Fruit fly (Drosophila melanogaster) whole organism, embryonic: Measurements from ENCODE around the gene msps.
A peak's percentile ranks its signal among the peaks of the same experiment; 100 is the strongest.

Experiments
- ATbp ChIP-seq: fragments of 200-800 bp; sonication (Bioruptor generic); optimal IDR thresholded peaks from 2 replicates; lab custom pipeline; 2017; ENCODE audit warnings: missing biosample characterization, mild to moderate bottlenecking, missing genetic modification characterization, missing genetic modification reagents
- CG10654 ChIP-seq: fragments of 200-800 bp; sonication (Bioruptor generic); optimal IDR thresholded peaks from 2 replicates; lab custom pipeline; 2016; ENCODE audit warnings: missing biosample characterization, missing genetic modification characterization
- CG10979 ChIP-seq: fragments of 200-800 bp; sonication (Bioruptor generic); optimal IDR thresholded peaks from 2 replicates; lab custom pipeline; 2018; ENCODE audit warnings: missing biosample characterization, mild to moderate bottlenecking, missing genetic modification characterization, moderate library complexity
- CG14667 ChIP-seq: fragments of 200-800 bp; sonication (Bioruptor generic); IDR thresholded peaks from 2 replicates; pipeline ENCODE4 v1.3.6; 2022; ENCODE audit warnings: missing biosample characterization, missing genetic modification characterization
- CG15479 ChIP-seq: fragments of 200-800 bp; sonication (Bioruptor generic); optimal IDR thresholded peaks from 3 replicates; lab custom pipeline; 2019; ENCODE audit warnings: missing biosample characterization, mild to moderate bottlenecking, missing genetic modification characterization, moderate library complexity
- CG15696 ChIP-seq: fragments of 200-800 bp; sonication (Bioruptor generic); optimal IDR thresholded peaks from 2 replicates; lab custom pipeline; 2019; ENCODE audit warnings: missing biosample characterization, mild to moderate bottlenecking, missing genetic modification characterization, moderate library complexity
- CG1603 ChIP-seq: fragments of 200-800 bp; sonication (Bioruptor generic); optimal IDR thresholded peaks from 2 replicates; lab custom pipeline; 2019; ENCODE audit warnings: missing biosample characterization, mild to moderate bottlenecking, missing genetic modification characterization, moderate library complexity
- CG17328 ChIP-seq: fragments of 200-800 bp; sonication (Bioruptor generic); IDR thresholded peaks from 2 replicates; pipeline ENCODE4 v1.3.6; 2022; ENCODE audit warnings: missing biosample characterization, missing genetic modification characterization
- CG17912 ChIP-seq: fragments of 200-800 bp; sonication (Bioruptor generic); optimal IDR thresholded peaks from 2 replicates; lab custom pipeline; 2018; ENCODE audit warnings: missing biosample characterization, mild to moderate bottlenecking, missing genetic modification characterization
- CG2116 ChIP-seq: fragments of 200-800 bp; sonication (Bioruptor generic); optimal IDR thresholded peaks from 3 replicates; lab custom pipeline; 2018; ENCODE audit warnings: missing biosample characterization, mild to moderate bottlenecking, missing genetic modification characterization
- CG31365 ChIP-seq: fragments of 200-800 bp; sonication (Bioruptor generic); optimal IDR thresholded peaks from 2 replicates; lab custom pipeline; 2018; ENCODE audit warnings: missing biosample characterization, mild to moderate bottlenecking, missing genetic modification characterization
- CG33213 ChIP-seq: fragments of 200-800 bp; sonication (Bioruptor generic); optimal IDR thresholded peaks from 3 replicates; lab custom pipeline; 2016; ENCODE audit warnings: missing biosample characterization, missing genetic modification characterization
- CG4360 ChIP-seq: fragments of 200-800 bp; sonication (Bioruptor generic); IDR thresholded peaks from 2 replicates; pipeline ENCODE4 v1.3.6; 2022; ENCODE audit warnings: missing biosample characterization, missing genetic modification characterization
- CG6272 ChIP-seq: fragments of 200-800 bp; sonication (Bioruptor generic); IDR thresholded peaks from 2 replicates; pipeline ENCODE4 v1.3.6; 2022; ENCODE audit warnings: missing biosample characterization, missing genetic modification characterization
- CG6689 ChIP-seq: fragments of 200-800 bp; sonication (Bioruptor generic); IDR thresholded peaks from 2 replicates; pipeline ENCODE4 v1.3.6; 2022; ENCODE audit warnings: missing biosample characterization, missing genetic modification characterization
- CG6791 ChIP-seq: fragments of 200-800 bp; sonication (Bioruptor generic); IDR thresholded peaks from 3 replicates; pipeline ENCODE4 v1.3.6; 2022; ENCODE audit warnings: missing biosample characterization, missing genetic modification characterization; ENCODE audit not compliant: partially characterized antibody
- CG7357 ChIP-seq: fragments of 200-800 bp; sonication (Bioruptor generic); IDR thresholded peaks from 3 replicates; pipeline ENCODE4 v1.3.6; 2022; ENCODE audit warnings: missing biosample characterization, missing genetic modification characterization
- CG7786 ChIP-seq: fragments of 200-800 bp; sonication (Bioruptor generic); optimal IDR thresholded peaks from 2 replicates; lab custom pipeline; 2016; ENCODE audit warnings: missing biosample characterization, missing genetic modification characterization
- CG7987 ChIP-seq: fragments of 200-800 bp; sonication (Bioruptor generic); optimal IDR thresholded peaks from 2 replicates; lab custom pipeline; 2018; ENCODE audit warnings: missing biosample characterization, mild to moderate bottlenecking, missing genetic modification characterization, moderate library complexity
- CkIIα-i1 ChIP-seq: fragments of 200-800 bp; sonication (Bioruptor generic); IDR thresholded peaks from 2 replicates; pipeline ENCODE4 v1.3.6; 2022; ENCODE audit warnings: missing biosample characterization, missing genetic modification characterization
- Ets65A ChIP-seq: fragments of 200-800 bp; sonication (Bioruptor generic); peaks from one replicate; lab custom pipeline; 2016; ENCODE audit warnings: missing biosample characterization, missing genetic modification characterization
- Fer2 ChIP-seq: fragments of 200-800 bp; sonication (Bioruptor generic); optimal IDR thresholded peaks from 2 replicates; lab custom pipeline; 2018; ENCODE audit warnings: missing biosample characterization, mild to moderate bottlenecking, missing genetic modification characterization, moderate library complexity
- Hey ChIP-seq: fragments of 200-800 bp; sonication (Bioruptor generic); optimal IDR thresholded peaks from 3 replicates; lab custom pipeline; 2018; ENCODE audit warnings: missing biosample characterization, mild to moderate bottlenecking, missing genetic modification characterization
- Hmx ChIP-seq: fragments of 200-800 bp; sonication (Bioruptor generic); optimal IDR thresholded peaks from 2 replicates; lab custom pipeline; 2016; ENCODE audit warnings: missing biosample characterization, missing genetic modification characterization
- Hr78 ChIP-seq, 2 experiments: fragments of 200-800 bp in 1 of 2; fragments of >200 bp in 1 of 2; sonication (Bioruptor generic) in 1 of 2; optimal IDR thresholded peaks; 2 replicates each; lab custom pipeline; 2017 to 2019; ENCODE audit warnings: missing biosample characterization in 2 of 2, missing genetic modification characterization in 2 of 2, mild to moderate bottlenecking in 1 of 2, moderate library complexity in 1 of 2
- Max ChIP-seq: fragments of 200-800 bp; sonication (Bioruptor generic); optimal IDR thresholded peaks from 2 replicates; lab custom pipeline; 2016; ENCODE audit warnings: missing biosample characterization, mild to moderate bottlenecking, missing genetic modification characterization
- Med ChIP-seq: fragments of 200-800 bp; sonication (Bioruptor generic); peaks from one replicate; lab custom pipeline; 2016; ENCODE audit warnings: missing biosample characterization, missing genetic modification characterization, mild to moderate bottlenecking, inconsistent platforms, moderate library complexity
- NC2α ChIP-seq: fragments of 200-800 bp; sonication (Bioruptor generic); optimal IDR thresholded peaks from 2 replicates; lab custom pipeline; 2016; ENCODE audit warnings: missing biosample characterization, missing genetic modification characterization
- NfI ChIP-seq: fragments of 200-800 bp; sonication (Bioruptor generic); optimal IDR thresholded peaks from 3 replicates; lab custom pipeline; 2018; ENCODE audit warnings: missing biosample characterization, mild to moderate bottlenecking, missing genetic modification characterization, moderate library complexity
- Pdp1 ChIP-seq, 2 experiments: fragments of 200-800 bp; sonication (Bioruptor generic); optimal IDR thresholded peaks; 3 replicates each; lab custom pipeline; 2016; ENCODE audit warnings: missing biosample characterization in 2 of 2, missing genetic modification characterization in 2 of 2, mild to moderate bottlenecking in 1 of 2, moderate library complexity in 1 of 2
- Sin3A ChIP-seq: fragments of >200 bp; optimal IDR thresholded peaks from 2 replicates; lab custom pipeline; 2018
- aop ChIP-seq: fragments of 200-800 bp; sonication (Bioruptor generic); IDR thresholded peaks from 2 replicates; pipeline ENCODE4 v1.3.6; 2022; ENCODE audit warnings: missing biosample characterization, missing genetic modification characterization
- cad ChIP-seq: fragments of >200 bp; optimal IDR thresholded peaks from 2 replicates; lab custom pipeline; 2017; ENCODE audit warnings: missing biosample characterization, missing genetic modification characterization
- ewg ChIP-seq: fragments of 200-800 bp; sonication (Bioruptor generic); optimal IDR thresholded peaks from 3 replicates; lab custom pipeline; 2017; ENCODE audit warnings: mild to moderate bottlenecking, missing biosample characterization, missing genetic modification reagents, missing genetic modification characterization
- gfzf ChIP-seq: fragments of 200-800 bp; sonication (Bioruptor generic); optimal IDR thresholded peaks from 2 replicates; lab custom pipeline; 2016; ENCODE audit warnings: missing biosample characterization, mild to moderate bottlenecking, missing genetic modification characterization, moderate library complexity
- hkb ChIP-seq, 2 experiments: fragments of 200-800 bp in 1 of 2; fragments of >200 bp in 1 of 2; sonication (Bioruptor generic) in 1 of 2; IDR thresholded peaks in 1 of 2; optimal IDR thresholded peaks in 1 of 2; 2 replicates each; pipeline versions ENCODE4 v1.3.6 to Lab custom; 2017 to 2022; ENCODE audit warnings: missing biosample characterization in 1 of 2, missing genetic modification characterization in 1 of 2
- insv ChIP-seq, 2 experiments: fragments of 200-800 bp; sonication (Bioruptor generic); optimal IDR thresholded peaks; 3 replicates each; lab custom pipeline; 2016 to 2018; ENCODE audit warnings: missing biosample characterization in 2 of 2, missing genetic modification characterization in 2 of 2
- inv ChIP-seq: fragments of 200-800 bp; sonication (Bioruptor generic); IDR thresholded peaks from 2 replicates; pipeline ENCODE4 v1.3.6; 2022; ENCODE audit warnings: missing biosample characterization, missing genetic modification characterization; ENCODE audit not compliant: partially characterized antibody
- lbe ChIP-seq: fragments of 200-800 bp; sonication (Bioruptor generic); optimal IDR thresholded peaks from 2 replicates; lab custom pipeline; 2016; ENCODE audit warnings: missing biosample characterization, mild to moderate bottlenecking, missing genetic modification characterization
- nerfin-1 ChIP-seq: fragments of 200-800 bp; sonication (Bioruptor generic); optimal IDR thresholded peaks from 3 replicates; lab custom pipeline; 2019; ENCODE audit warnings: missing biosample characterization, mild to moderate bottlenecking, missing genetic modification characterization, moderate library complexity
- oc ChIP-seq: fragments of 200-800 bp; sonication (Bioruptor generic); optimal IDR thresholded peaks from 2 replicates; lab custom pipeline; 2018; ENCODE audit warnings: missing biosample characterization, mild to moderate bottlenecking, missing genetic modification characterization, moderate library complexity
- otp ChIP-seq: fragments of 200-800 bp; sonication (Bioruptor generic); IDR thresholded peaks from 3 replicates; pipeline ENCODE4, ENCODE4 v1.3.6; 2022; ENCODE audit warnings: missing biosample characterization, missing genetic modification characterization
- rib ChIP-seq: fragments of 200-800 bp; sonication (Bioruptor generic); IDR thresholded peaks from 2 replicates; pipeline ENCODE4 v1.3.6; 2022; ENCODE audit warnings: missing biosample characterization, missing genetic modification characterization
- run ChIP-seq: fragments of 200-800 bp; sonication (Bioruptor generic); optimal IDR thresholded peaks from 3 replicates; lab custom pipeline; 2018; ENCODE audit warnings: missing biosample characterization, mild to moderate bottlenecking, missing genetic modification characterization
- seq ChIP-seq: fragments of 200-800 bp; sonication (Bioruptor generic); IDR thresholded peaks from 2 replicates; pipeline ENCODE4 v1.3.6; 2022; ENCODE audit warnings: missing biosample characterization, missing genetic modification characterization
- tin ChIP-seq: fragments of 200-800 bp; sonication (Bioruptor generic); optimal IDR thresholded peaks from 3 replicates; lab custom pipeline; 2016; ENCODE audit warnings: missing biosample characterization, missing genetic modification characterization
- trh ChIP-seq: fragments of 200-800 bp; sonication (Bioruptor generic); optimal IDR thresholded peaks from 2 replicates; lab custom pipeline; 2016; ENCODE audit warnings: missing biosample characterization, missing genetic modification characterization
- zen ChIP-seq: fragments of 200-800 bp; sonication (Bioruptor generic); optimal IDR thresholded peaks from 3 replicates; lab custom pipeline; 2018; ENCODE audit warnings: missing biosample characterization, mild to moderate bottlenecking, missing genetic modification characterization, moderate library complexity

Gene msps

DNA sequence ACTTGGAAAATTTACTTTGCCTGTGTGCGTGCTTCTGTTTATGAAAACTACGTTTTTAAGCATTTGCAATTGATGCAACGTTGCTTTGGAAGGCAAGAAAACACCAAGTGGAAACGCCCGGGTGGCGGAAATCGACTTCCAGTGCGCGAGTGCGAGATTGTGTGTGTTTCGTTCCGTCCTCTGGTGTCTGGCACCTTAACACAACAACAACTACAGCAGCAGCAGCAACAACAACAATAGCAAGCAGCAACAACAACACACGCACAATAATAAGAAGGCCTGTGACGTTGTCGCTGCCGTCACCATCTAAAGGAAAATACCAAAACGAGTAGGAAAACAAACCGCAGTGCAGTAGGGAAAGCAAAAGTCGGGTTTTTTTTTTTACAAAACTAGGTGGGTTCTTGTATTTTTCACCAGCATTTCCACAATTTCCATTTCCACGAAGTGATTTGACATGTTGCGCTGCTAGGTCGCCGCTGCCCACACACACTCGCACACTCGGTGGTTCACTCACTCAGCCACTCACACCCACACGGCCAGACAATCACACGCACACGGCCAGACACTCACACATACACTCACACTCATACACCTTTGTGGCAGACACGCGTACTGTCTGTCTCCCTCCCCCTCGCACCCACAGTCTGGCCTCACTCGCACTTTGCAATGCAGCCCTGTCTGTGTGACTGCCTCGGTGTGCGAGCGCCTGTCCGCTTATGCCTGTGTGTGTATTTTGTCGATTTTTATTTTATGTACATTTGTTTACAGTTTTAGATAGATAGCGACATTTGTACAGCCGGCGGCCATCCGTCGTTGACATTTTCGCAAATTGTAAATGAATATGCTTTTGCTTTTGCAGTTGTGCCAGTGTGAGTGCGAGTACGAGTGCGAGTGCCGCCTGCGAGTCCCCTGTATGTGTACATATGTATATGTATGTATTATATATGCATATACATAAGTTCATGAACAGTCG lies 49.0 kb downstream of the msps start (continued):
- TF ChIP-seq CG10654 (GFP tag; lab: Kevin White, UChicago) (no peak), CG4360 (GFP tag; lab: Robert Waterston, UW) (peak; percentile 100), cad (GFP tag; lab: Kevin White, UChicago) (peak; percentile 44), CG17328 (GFP tag; lab: Robert Waterston, UW) (peak; percentile 32; the same call in 1 of the 2 replicates), CG1603 (tag; lab: Kevin White, UChicago) (no peak), trh (no peak), CG7987 (GFP tag; lab: Kevin White, UChicago) (peak; percentile 52), CG7786 (GFP tag; lab: Kevin White, UChicago) (no peak), CG15696 (tag; lab: Kevin White, UChicago) (peak; percentile 2), CG33213 (GFP tag; lab: Kevin White, UChicago) (no peak), run (tag; lab: Kevin White, UChicago) (no peak), Max (peak; percentile 45), CG14667 (no peak), CG15479 (GFP tag; lab: Kevin White, UChicago) (peak; percentile 99), gfzf (no peak), Fer2 (tag; lab: Kevin White, UChicago) (no peak), inv (GFP tag; lab: Robert Waterston, UW) (0 out of 2 replicates have a peak, but pooled peaks have one; percentile 2), CG6791 (0 out of 3 replicates have a peak, but pooled peaks have one; percentile 11), Hmx (GFP tag; lab: Kevin White, UChicago) (no peak), rib (GFP tag; lab: Robert Waterston, UW) (peak; percentile 87), CG7357 (GFP tag; lab: Robert Waterston, UW) (no peak), CG6272 (no peak), ewg (GFP tag; lab: Kevin White, UChicago) (peak; percentile 75), CG17912 (GFP tag; lab: Kevin White, UChicago) (peak; percentile 71), Ets65A (GFP tag; lab: Kevin White, UChicago) (peak; percentile 40), Sin3A (lab: Kevin White, UChicago) (no peak), nerfin-1 (tag; lab: Kevin White, UChicago) (peak; percentile 64), otp (GFP tag; lab: Robert Waterston, UW) (no peak), Hr78 (GFP tag; optimal IDR thresholded peaks at IDR 0.05; lab: Kevin White, UChicago) (peak; percentile 69 to 91), seq (GFP tag; lab: Robert Waterston, UW) (no peak), Hey (peak; percentile 92), CG31365 (tag; lab: Kevin White, UChicago) (no peak), CG6689 (no peak), zen (tag; lab: Kevin White, UChicago) (peak; percentile 84), lbe (GFP tag; lab: Kevin White, UChicago) (peak; percentile 71), oc (tag; lab: Kevin White, UChicago) (peak; percentile 25), aop (GFP tag; lab: Robert Waterston, UW) (no peak), CkIIα-i1 (GFP tag; lab: Robert Waterston, UW) (no peak), NfI (GFP tag; lab: Kevin White, UChicago) (no peak), hkb (optimal IDR thresholded peaks at IDR 0.05; lab: Kevin White, UChicago) (no peak), hkb (GFP tag; IDR thresholded peaks at IDR 0.05; lab: Robert Waterston, UW) (0 out of 2 replicates have a peak, but pooled peaks have one; percentile 8), NC2α (peak; percentile 10), Med (GFP tag; lab: Kevin White, UChicago) (peak; percentile 100), insv (GFP tag; optimal IDR thresholded peaks at IDR 0.05; lab: Kevin White, UChicago) (peak in 1 of 2 experiments; percentile 49), ATbp (GFP tag; lab: Kevin White, UChicago) (no peak), Pdp1 (GFP tag; optimal IDR thresholded peaks at IDR 0.05; lab: Kevin White, UChicago) (no peak), CG2116 (GFP tag; lab: Kevin White, UChicago) (peak; percentile 22), CG10979 (tag; lab: Kevin White, UChicago) (no peak), tin (GFP tag; lab: Kevin White, UChicago) (no peak)
